Worm (Caenorhabditis elegans) whole organism, L2 larva: ENCODE data around the gene srw-62.

Experiments used
- R02D3.7 ChIP-seq: fragments of 150-350 bp; optimal IDR thresholded peaks from 2 replicates; lab custom pipeline; 2014; ENCODE audit warnings: missing biosample characterization, missing genetic modification characterization
- aly-2 ChIP-seq: fragments of 150-350 bp; optimal IDR thresholded peaks from 2 replicates; lab custom pipeline; 2014; ENCODE audit warnings: missing biosample characterization, missing genetic modification characterization
- blmp-1 ChIP-seq: sonication (generic microtip); optimal IDR thresholded peaks from 2 replicates; lab custom pipeline; 2017; ENCODE audit warnings: missing genetic modification characterization, mild to moderate bottlenecking, missing compliant biosample characterization, antibody characterized with exemption, moderate library complexity; ENCODE audit not compliant: insufficient read depth
- elt-3 ChIP-seq: sonication (generic microtip); optimal IDR thresholded peaks from 2 replicates; lab custom pipeline; 2017; ENCODE audit warnings: missing biosample characterization, missing genetic modification characterization
- lin-13 ChIP-seq: fragments of 150-350 bp; optimal IDR thresholded peaks from 2 replicates; lab custom pipeline; 2014; ENCODE audit warnings: missing biosample characterization, missing genetic modification reagents, missing genetic modification characterization
- lsy-2 ChIP-seq, 2 experiments: fragments of 150-350 bp in 1 of 2; sonication (generic microtip) in 1 of 2; optimal IDR thresholded peaks; 2 replicates each; lab custom pipeline; 2014 to 2017; ENCODE audit warnings: missing biosample characterization in 2 of 2, missing genetic modification characterization in 2 of 2
- nhr-10 ChIP-seq: sonication (generic microtip); optimal IDR thresholded peaks from 2 replicates; lab custom pipeline; 2017; ENCODE audit warnings: missing biosample characterization, missing genetic modification characterization
- nhr-11 ChIP-seq: fragments of 150-350 bp; optimal IDR thresholded peaks from 2 replicates; lab custom pipeline; 2014; ENCODE audit warnings: missing biosample characterization, missing genetic modification characterization
- snpc-4 ChIP-seq: fragments of 150-350 bp; optimal IDR thresholded peaks from 2 replicates; lab custom pipeline; 2014; ENCODE audit warnings: missing biosample characterization, missing genetic modification characterization
- unc-55 ChIP-seq: fragments of 150-350 bp; sonication (generic microtip); optimal IDR thresholded peaks from 3 replicates; lab custom pipeline; 2014; ENCODE audit warnings: missing biosample characterization, missing genetic modification reagents, missing genetic modification characterization
- zag-1 ChIP-seq: fragments of 150-350 bp; optimal IDR thresholded peaks from 2 replicates; lab custom pipeline; 2014; ENCODE audit warnings: missing biosample characterization, missing genetic modification characterization
- ztf-11 ChIP-seq: sonication (generic microtip); optimal IDR thresholded peaks from 2 replicates; lab custom pipeline; 2017; ENCODE audit warnings: missing biosample characterization, missing genetic modification characterization
- ztf-4 ChIP-seq: fragments of 150-350 bp; optimal IDR thresholded peaks from 2 replicates; lab custom pipeline; 2014; ENCODE audit warnings: missing biosample characterization, missing genetic modification characterization

DNA sequence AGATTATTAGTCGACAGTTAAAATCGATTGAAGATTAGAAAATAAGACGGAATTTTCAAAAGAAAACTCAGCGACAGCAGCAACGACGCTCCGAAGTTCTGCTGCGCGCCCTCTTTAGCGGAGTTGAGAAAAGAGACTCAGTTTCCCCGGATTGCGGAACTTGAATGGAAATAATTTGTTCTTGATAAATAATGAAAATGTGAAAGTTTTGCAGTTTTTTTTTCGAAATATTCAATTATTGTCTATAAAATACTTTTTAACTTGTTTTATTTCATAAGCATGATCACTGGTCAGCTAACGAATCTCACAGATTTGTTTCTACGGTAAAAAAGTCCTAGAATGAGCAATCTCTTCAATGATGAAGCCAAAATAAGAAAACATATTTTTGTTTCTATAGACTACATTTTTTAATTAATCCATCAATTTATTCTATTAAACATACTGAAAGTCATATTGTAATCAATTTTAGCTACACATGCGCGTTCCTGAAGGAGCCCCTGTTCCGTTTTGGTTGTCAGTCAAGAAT, 32.3 kb downstream of the srw-62 start, which contains the start of the genes cec-3 and T09A5.15:
- TF ChIP-seq ztf-4 (tag; lab: Kevin White, UChicago) (no peak), nhr-10 (no peak), ztf-11 (tag; lab: Kevin White, UChicago) (no peak), elt-3 (no peak), blmp-1 (tag; lab: Kevin White, UChicago) (no peak), lsy-2 (tag; optimal IDR thresholded peaks at IDR 0.05; lab: Kevin White, UChicago) (peak in 1 of 2 experiments; percentile 69), aly-2 (no peak), snpc-4 (tag; lab: Kevin White, UChicago) (no peak), nhr-11 (tag; lab: Kevin White, UChicago) (no peak), unc-55 (peak; percentile 73), lin-13 (no peak), R02D3.7 (no peak), zag-1 (tag; lab: Kevin White, UChicago) (no peak)
